Fruit fly (Drosophila melanogaster): ENCODE data around the gene kumpel.

Gene kumpel

DNA sequence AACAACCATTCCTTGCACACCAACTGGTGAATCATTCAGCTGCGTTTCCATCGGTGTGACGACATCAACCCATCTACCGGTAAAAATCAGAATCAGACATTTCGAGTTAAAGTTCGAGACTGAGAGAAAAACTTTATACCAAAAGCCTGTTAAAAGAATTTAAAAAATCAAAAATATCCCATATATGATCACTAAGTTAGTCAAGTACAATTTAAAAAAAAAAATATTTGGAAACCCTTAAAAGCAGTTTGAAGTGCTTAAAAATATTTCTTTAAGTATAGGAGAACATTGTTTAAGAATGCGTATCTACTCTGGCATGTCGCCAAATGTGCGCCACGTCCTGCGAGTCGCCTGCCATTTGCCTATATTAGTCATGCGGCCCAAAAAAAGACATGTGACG lies 61.7 kb downstream of the kumpel start (continued):
- TF ChIP-seq CG34422 (GFP tag; IDR thresholded peaks at IDR 0.05) (0 out of 3 replicates have a peak, but pooled peaks have one; percentile 28), CG31224 (GFP tag; IDR thresholded peaks at IDR 0.05) (peak; percentile 41; the same call in 1 of the 2 replicates), CG11247 (GFP tag; IDR thresholded peaks at IDR 0.05) (0 out of 2 replicates have a peak, but pooled peaks have one; percentile 20), CG5245 (GFP tag; optimal IDR thresholded peaks at IDR 0.05) (no peak), CG10209 (GFP tag; optimal IDR thresholded peaks at IDR 0.05) (peak; percentile 7), CG9876 (GFP tag; optimal IDR thresholded peaks at IDR 0.05) (no peak), fu2 (GFP tag; optimal IDR thresholded peaks at IDR 0.05) (no peak), HLH54F (GFP tag; optimal IDR thresholded peaks at IDR 0.05) (no peak), dm (GFP tag; optimal IDR thresholded peaks at IDR 0.05) (no peak), CG6854 (GFP tag; optimal IDR thresholded peaks at IDR 0.05) (no peak), zen2 (GFP tag; IDR thresholded peaks at IDR 0.05; ENCODE audit: partially characterized antibody) (no peak), CG7556 (GFP tag; optimal IDR thresholded peaks at IDR 0.05) (peak; percentile 58), CG1792 (GFP tag; optimal IDR thresholded peaks at IDR 0.05) (no peak), CG11085 (GFP tag; IDR thresholded peaks at IDR 0.05) (no peak), CG32532 (GFP tag; IDR thresholded peaks at IDR 0.05) (peak; percentile 60; the same call in 1 of the 2 replicates), stc (GFP tag; IDR thresholded peaks at IDR 0.05) (0 out of 2 replicates have a peak, but pooled peaks have one; percentile 16), Xbp1 (GFP tag; optimal IDR thresholded peaks at IDR 0.05) (peak; percentile 4), CG18599 (GFP tag; optimal IDR thresholded peaks at IDR 0.05) (peak; percentile 86), Antp (GFP tag; optimal IDR thresholded peaks at IDR 0.05) (no peak), onecut (GFP tag; IDR thresholded peaks at IDR 0.05) (no peak), CG11456 (GFP tag; IDR thresholded peaks at IDR 0.05) (no peak), Six4 (GFP tag; optimal IDR thresholded peaks at IDR 0.05) (no peak), CG6689 (GFP tag; IDR thresholded peaks at IDR 0.05) (peak; percentile 51; the same call in 1 of the 2 replicates), row (GFP tag; IDR thresholded peaks at IDR 0.05) (peak; percentile 73), NfI (GFP tag; optimal IDR thresholded peaks at IDR 0.05) (peak; percentile 15), Ets65A (GFP tag) (peak; percentile 46), yki (optimal IDR thresholded peaks at IDR 0.05) (no peak), CG13123 (GFP tag; optimal IDR thresholded peaks at IDR 0.05) (no peak), Fer1 (GFP tag; optimal IDR thresholded peaks at IDR 0.05) (peak; percentile 70), Hr39 (optimal IDR thresholded peaks at IDR 0.05) (no peak), prd (optimal IDR thresholded peaks at IDR 0.05) (no peak), prd (GFP tag; IDR thresholded peaks at IDR 0.05) (peak; percentile 43; the same call in 2 of the 3 replicates), Nf-YC (tag; optimal IDR thresholded peaks at IDR 0.05) (no peak), B-H2 (GFP tag; optimal IDR thresholded peaks at IDR 0.05) (no peak), lilli (GFP tag; optimal IDR thresholded peaks at IDR 0.05) (peak; percentile 43), CG11504 (tag; optimal IDR thresholded peaks at IDR 0.05) (peak; percentile 53), CG9727 (GFP tag; optimal IDR thresholded peaks at IDR 0.05) (peak; percentile 40), CG11723 (GFP tag; optimal IDR thresholded peaks at IDR 0.05) (no peak), CG2120 (GFP tag; optimal IDR thresholded peaks at IDR 0.05) (peak; percentile 73), CG18764 (GFP tag; optimal IDR thresholded peaks at IDR 0.05) (no peak), ara (GFP tag; IDR thresholded peaks at IDR 0.05) (no peak), Rfx (GFP tag; IDR thresholded peaks at IDR 0.05) (peak; percentile 67), GATAe (GFP tag; conservative IDR thresholded peaks at IDR 0.05) (no peak), scrt (GFP tag; optimal IDR thresholded peaks at IDR 0.05) (peak; percentile 20), CG31388 (GFP tag; optimal IDR thresholded peaks at IDR 0.05) (no peak), Med (GFP tag) (peak; percentile 61), HHEX (GFP tag; optimal IDR thresholded peaks at IDR 0.05) (peak; percentile 12), h (optimal IDR thresholded peaks at IDR 0.05) (no peak), CG14667 (GFP tag; IDR thresholded peaks at IDR 0.05) (no peak), B-H1 (GFP tag; IDR thresholded peaks at IDR 0.05) (0 out of 3 replicates have a peak, but pooled peaks have one; percentile 31), lbe (GFP tag; optimal IDR thresholded peaks at IDR 0.05) (no peak), Rx (GFP tag; IDR thresholded peaks at IDR 0.05) (no peak), esg (GFP tag; conservative IDR thresholded peaks at IDR 0.05) (0 out of 2 replicates have a peak, but pooled peaks have one; percentile 20), Drgx (GFP tag; IDR thresholded peaks at IDR 0.05) (no peak)

Data from whole organism, embryonic.